Worm (Caenorhabditis elegans) whole organism, early embryonic: ENCODE results near the gene R12C12.9.

Source experiments
- F13C5.2 ChIP-seq: sonication (generic microtip); optimal IDR thresholded peaks from 2 replicates; lab custom pipeline; 2017; ENCODE audit warnings: mild to moderate bottlenecking, missing genetic modification characterization, inconsistent platforms, missing compliant biosample characterization
- ama-1 ChIP-seq: fragments of 150-350 bp; optimal IDR thresholded peaks from 2 replicates; lab custom pipeline; 2014
- flt-1 ChIP-seq: fragments of 200-800 bp; sonication (Bioruptor generic); IDR thresholded peaks from 2 replicates; pipeline ENCODE4 v1.3.6; 2022; ENCODE audit warnings: missing genetic modification characterization, missing compliant biosample characterization
- tra-4 ChIP-seq: sonication (generic microtip); optimal IDR thresholded peaks from 2 replicates; lab custom pipeline; 2017; ENCODE audit warnings: missing genetic modification characterization, missing compliant biosample characterization

ce11 chrII:6050120-6050519, 25.3 kb upstream of the R12C12.9 start, which contains the start of gene gldc-1:
- TF ChIP-seq tra-4 (tag; lab: Kevin White, UChicago) (no peak), F13C5.2 (tag; lab: Kevin White, UChicago) (no peak), ama-1 (lab: Kevin White, UChicago) (no peak), flt-1 (GFP tag; lab: Robert Waterston, UW) (no peak)
